Fruit fly (Drosophila melanogaster) whole organism, larva: ENCODE data around the gene tank.

Experiments
- noc ChIP-seq: fragments of 200-800 bp; sonication (Bioruptor generic); optimal IDR thresholded peaks from 3 replicates; lab custom pipeline; 2019; ENCODE audit warnings: missing biosample characterization, mild to moderate bottlenecking, missing genetic modification characterization, moderate library complexity

The tank gene

DNA sequence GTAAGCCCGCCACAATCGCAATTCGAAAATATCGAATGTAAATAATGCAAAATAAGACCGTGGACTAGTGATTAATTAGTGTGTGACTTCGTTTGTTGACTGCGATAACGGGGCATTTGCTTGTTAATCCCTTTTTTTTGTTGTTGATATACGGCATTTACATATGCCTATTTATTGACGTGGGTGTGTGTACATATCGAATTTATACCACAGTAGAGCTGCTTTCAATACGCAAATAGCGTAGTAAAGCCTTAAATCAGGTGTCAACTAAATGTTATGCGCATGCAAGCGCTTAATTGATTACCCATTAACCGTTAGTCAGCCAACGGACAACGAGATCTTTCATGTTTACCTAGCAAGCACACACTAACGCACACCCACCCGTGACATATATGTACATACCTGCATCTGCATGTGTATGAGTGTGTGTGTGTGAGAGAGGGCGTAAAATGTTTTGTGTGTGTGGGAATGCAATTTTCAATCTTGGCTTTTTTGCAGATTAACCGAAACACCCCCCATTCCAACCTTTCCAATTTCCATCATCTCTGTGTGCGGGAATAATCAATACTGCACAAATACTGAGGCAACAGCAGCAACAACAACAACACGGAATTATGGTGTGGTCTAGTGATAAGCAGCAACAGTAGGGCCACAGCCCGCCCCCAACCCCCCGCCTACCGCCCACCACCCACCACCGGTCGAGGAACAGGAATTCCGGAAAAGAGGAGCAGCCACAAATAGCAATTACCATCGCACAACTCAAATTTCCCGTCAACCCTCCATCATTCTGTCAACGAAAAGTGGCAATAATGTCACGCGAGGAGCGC is 908 bp upstream of the tank start:
- no peak for TF ChIP-seq noc (tag; lab: Kevin White, UChicago)

- no peak for TF ChIP-seq noc (tag; lab: Kevin White, UChicago)
These were observed 1.6 kb downstream of the tank start for dm6 chr2L:4836193-4836592.

DNA sequence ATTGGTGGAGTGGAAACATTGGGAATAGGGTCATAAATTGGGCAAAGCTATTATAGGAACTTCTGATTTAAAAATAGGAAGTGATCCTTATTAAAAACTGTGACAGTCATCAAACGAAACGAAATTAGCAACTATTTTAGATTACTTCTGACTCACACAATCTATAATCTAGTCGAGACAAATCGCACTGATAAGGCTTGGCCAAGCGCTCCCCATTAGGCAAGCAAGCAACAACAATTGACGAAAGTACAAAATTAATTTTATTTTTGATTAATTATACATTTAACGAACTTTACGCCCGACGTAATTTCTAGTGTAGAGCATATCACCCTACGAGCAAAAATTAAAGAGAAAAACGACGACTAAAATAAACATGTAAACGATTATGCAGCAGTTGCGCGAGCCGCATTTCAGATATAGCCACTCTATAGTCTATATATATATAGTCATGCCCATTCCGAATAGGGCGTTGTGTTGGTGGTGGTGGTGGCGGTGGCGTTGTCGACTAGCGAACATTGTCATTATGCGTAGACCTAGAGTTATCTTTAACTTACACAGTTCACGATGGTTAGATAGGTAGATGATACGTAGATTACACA is 2.6 kb downstream of the tank start, which contains the start of gene Ir25a:
TSS of gene Ir25a (minus strand) at position 210 of the 599 bp plus-strand sequence.
- TF ChIP-seq noc (tag; lab: Kevin White, UChicago): peak; percentile 9

DNA sequence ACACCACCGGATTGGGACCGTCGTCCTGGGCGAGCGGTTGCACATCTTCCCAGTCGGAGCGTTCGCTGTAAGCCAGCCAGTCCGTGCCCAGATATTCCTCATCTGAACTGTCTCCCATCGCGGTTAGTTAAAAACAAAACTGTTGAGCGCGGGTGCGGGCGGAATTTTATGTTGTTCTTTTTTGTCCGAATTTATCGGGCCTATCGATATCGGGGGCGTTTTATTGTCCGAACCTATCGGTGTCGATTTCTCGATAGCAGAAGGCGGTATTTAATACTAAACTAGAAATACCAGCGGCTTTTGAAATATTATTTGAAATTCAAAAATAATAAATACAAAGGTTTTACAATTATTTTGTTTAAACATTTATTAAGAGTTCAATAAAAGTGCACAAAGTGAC is 7.3 kb downstream of the tank start, which contains the start of gene Fnta:
TSS of gene Fnta (minus strand) at position 204 of the 400 bp plus-strand sequence.
- no peak for TF ChIP-seq noc (tag; lab: Kevin White, UChicago)

DNA sequence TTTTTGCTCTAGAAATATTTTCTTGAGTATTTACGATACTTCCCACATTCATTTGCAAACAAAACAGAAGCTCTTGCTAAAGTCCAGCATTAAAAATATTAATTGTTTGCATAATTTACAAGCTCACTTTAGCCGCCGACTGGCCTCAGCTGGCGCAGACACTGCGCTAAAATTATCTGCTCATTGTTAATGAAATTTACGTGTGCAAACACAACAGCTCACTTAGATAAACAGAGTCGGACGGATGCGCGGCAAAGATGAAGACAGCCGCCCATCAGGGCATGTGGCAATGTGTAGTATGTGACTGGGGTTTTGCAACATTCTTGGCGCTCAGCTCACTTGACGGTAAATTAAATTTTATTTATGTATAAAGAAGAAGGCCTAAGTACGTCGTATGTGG is 8.8 kb downstream of the tank start:
- peak; percentile 69 for TF ChIP-seq noc (tag; lab: Kevin White, UChicago)

- no peak for TF ChIP-seq noc (tag; lab: Kevin White, UChicago)
These were observed 12.1 kb downstream of the tank start for dm6 chr2L:4825695-4826094.

dm6 chr2L:4823797-4824196 is 14.0 kb downstream of the tank start:
- TF ChIP-seq noc (tag; lab: Kevin White, UChicago): no peak

DNA sequence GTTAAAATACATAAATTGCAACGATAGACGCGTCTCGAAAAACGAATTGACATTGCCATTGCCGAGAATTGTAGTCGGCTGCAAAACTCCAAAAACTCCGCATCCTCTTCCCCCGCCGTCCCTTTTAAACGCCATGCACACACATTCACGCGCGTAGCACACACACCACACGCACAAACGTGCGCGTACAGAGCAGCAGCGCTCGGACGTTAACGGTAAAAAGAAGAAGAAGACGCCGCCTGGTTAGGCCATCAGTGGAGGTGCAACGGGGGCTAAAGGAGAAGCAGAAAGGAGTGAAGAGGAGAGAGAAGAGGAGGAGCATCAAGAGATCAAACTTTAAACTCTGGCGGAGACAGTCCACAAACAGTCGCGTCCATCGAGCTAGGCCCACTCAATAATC is 15.5 kb downstream of the tank start:
- TF ChIP-seq noc (tag; lab: Kevin White, UChicago): no peak

dm6 chr2L:4821757-4822156 is 16.0 kb downstream of the tank start, which contains the start of gene CG15628:
Gene CG15628 (plus strand): TSS chr2L:4821774.
- TF ChIP-seq noc (tag; lab: Kevin White, UChicago): no peak

dm6 chr2L:4821319-4821717 is 16.5 kb downstream of the tank start:
- peak; percentile 18 for TF ChIP-seq noc (tag; lab: Kevin White, UChicago)

- TF ChIP-seq noc (tag; lab: Kevin White, UChicago): no peak
These were observed 17.1 kb downstream of the tank start for dm6 chr2L:4820448-4821318.

DNA sequence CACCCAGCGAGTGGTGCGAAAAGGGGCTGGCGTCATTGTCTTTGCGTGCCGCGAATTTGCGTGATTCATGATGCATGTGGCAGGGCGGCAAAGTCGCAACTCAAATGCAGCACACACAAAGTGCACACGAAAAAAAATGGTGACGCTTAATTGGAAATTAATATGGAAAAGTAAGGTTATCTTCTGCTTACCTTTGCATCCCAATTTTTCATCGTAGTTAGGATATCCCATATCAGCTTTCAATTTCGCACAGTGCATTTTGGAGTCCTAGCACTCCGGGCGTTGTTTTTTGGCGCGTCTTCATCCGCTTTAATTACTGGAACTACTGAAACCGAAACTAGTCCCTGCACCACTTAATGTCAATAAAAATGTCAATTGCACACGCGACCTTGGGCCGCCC is 17.8 kb downstream of the tank start:
- no peak for TF ChIP-seq noc (tag; lab: Kevin White, UChicago)

- no peak for TF ChIP-seq noc (tag; lab: Kevin White, UChicago)
These were observed 19.7 kb downstream of the tank start, which contains the start of gene CG3225 for dm6 chr2L:4818056-4818455. Gene CG3225 (minus strand): TSS chr2L:4818245.

dm6 chr2L:4813023-4813339 is 24.8 kb downstream of the tank start:
- no peak for TF ChIP-seq noc (tag; lab: Kevin White, UChicago)

- no peak for TF ChIP-seq noc (tag; lab: Kevin White, UChicago)
These were observed 25.4 kb downstream of the tank start, which contains the start of gene CG15629 for dm6 chr2L:4812261-4813022. Gene CG15629 (plus strand): TSS chr2L:4813009.
